Worm (Caenorhabditis elegans): ENCODE data around the gene F33A8.4.

F33A8.4 gene

DNA sequence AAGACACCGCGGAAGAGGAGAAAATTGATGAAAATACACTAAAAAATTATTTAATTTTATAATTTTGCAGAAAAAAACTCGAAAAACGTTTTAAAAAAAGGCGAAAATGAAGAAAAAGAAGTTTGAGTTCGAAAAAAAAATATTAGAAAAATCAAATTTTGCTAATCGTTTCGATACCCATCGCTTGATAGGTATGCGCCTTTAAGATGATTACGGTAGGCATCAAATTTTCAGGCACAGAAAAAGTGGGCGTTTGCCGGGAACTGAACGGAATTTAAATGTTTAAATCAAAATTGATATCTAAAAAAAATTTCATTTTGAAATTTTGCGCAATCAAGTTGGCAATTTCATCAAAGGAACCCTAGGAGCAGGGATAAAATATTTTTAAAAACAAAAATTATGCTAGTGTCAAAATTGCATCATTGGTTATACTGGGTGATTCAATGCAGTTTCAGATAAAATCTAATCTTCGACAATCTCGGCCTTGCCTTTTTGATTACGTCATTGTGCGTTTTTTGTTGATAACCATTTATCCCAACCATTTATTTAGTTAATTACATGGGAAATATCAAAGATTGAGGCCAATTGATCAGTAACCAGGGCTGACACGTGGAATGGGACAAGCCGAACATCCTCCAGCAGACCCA lies 5.2 kb downstream of the F33A8.4 start:
- no peak for TF ChIP-seq ref-1 (GFP tag; conservative IDR thresholded peaks at IDR 0.05)
- TF ChIP-seq ztf-23 (GFP tag; IDR thresholded peaks at IDR 0.05), result no peak
- TF ChIP-seq ztf-29 (GFP tag; IDR thresholded peaks at IDR 0.05), result no peak

DNA sequence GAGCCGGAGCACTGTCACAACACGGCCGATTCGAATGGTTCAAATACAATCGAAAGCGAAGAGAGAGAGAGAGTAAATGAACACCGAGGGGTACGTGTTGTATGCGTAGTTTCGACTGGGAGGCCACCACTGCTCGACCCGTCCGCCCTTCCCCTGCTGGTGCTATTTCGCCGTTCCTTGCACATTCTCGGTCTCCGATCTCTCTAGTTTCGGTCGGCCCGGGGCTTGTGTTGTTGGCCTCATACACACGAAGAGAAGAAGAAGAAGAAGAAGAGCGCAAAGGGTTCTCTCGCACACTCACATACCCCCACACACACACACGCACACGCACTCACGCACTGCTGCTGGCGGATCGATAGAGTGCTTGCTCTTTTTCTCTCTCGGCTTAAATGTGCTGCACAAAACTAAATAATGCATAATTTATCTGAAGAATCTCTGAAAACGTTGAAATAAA lies 5.9 kb downstream of the F33A8.4 start:
- TF ChIP-seq cog-1 (tag; optimal IDR thresholded peaks at IDR 0.05), result peak; percentile 81
- TF ChIP-seq ztf-29 (GFP tag; IDR thresholded peaks at IDR 0.05), result peak; percentile 86
- peak; percentile 48; the same call in 1 of the 2 replicates for TF ChIP-seq flt-1 (GFP tag; IDR thresholded peaks at IDR 0.05)
- TF ChIP-seq klf-2 (GFP tag; conservative IDR thresholded peaks at IDR 0.05), result 0 out of 2 replicates have a peak, but pooled peaks have one; percentile 38
- TF ChIP-seq ref-1 (GFP tag; conservative IDR thresholded peaks at IDR 0.05), result no peak
- peak; percentile 70; the same call in 1 of the 2 replicates for TF ChIP-seq ztf-23 (GFP tag; IDR thresholded peaks at IDR 0.05)
- no peak for TF ChIP-seq med-1 (GFP tag; optimal IDR thresholded peaks at IDR 0.05; ENCODE audit: insufficient read depth)
- TF ChIP-seq T22C8.4 (GFP tag; IDR thresholded peaks at IDR 0.05), result peak; percentile 85
- TF ChIP-seq tab-1 (GFP tag; IDR thresholded peaks at IDR 0.05), result no peak

DNA sequence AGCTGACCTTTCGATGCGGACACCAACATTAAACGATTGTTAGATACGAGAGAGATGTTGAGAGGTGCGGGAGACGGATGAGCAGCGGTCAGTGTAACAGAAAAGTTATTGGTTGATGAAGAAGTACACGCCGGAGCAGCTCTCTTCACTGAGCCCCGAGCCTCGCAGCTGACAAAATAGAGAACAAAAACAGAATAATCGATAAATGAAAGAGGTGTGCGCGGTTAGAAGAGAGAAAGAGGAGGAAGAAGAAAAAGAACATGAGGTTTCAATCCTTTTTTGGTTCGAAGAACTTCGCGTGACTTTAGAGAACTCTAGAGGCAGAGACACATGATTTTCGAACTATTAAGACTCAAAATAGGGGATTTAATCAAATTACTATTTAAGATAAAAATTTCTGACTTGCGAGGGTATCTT lies 7.0 kb downstream of the F33A8.4 start:
- 0 out of 2 replicates have a peak, but pooled peaks have one; percentile 59 for TF ChIP-seq flt-1 (GFP tag; IDR thresholded peaks at IDR 0.05)
- no peak for TF ChIP-seq klf-2 (GFP tag; conservative IDR thresholded peaks at IDR 0.05)
- 0 out of 2 replicates have a peak, but pooled peaks have one; percentile 35 for TF ChIP-seq T22C8.4 (GFP tag; IDR thresholded peaks at IDR 0.05)
- peak; percentile 43 for TF ChIP-seq cog-1 (tag; optimal IDR thresholded peaks at IDR 0.05)

DNA sequence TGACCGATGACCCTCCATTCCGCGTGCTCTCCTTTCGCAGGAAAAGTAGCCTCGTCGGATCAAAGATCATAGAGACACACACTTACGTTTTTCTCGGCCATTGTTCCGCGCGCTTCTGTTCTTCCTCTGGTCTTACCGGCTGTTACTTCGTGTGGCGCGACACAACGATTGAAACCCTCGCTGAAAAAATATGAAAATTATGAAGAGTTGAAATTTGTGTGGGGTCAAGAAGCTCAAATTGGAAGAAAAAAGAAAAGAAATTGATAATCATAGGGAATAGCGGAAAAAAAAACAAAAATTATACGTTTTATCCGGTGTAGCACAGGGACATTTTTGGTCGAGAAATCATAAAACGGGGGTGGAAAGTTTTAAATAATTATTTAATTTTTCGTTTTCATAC lies 7.8 kb downstream of the F33A8.4 start, which contains the start of gene cey-1:
TSS of gene cey-1 (minus strand) at position 180 of the 400 bp plus-strand sequence.
- TF ChIP-seq ref-1 (GFP tag; conservative IDR thresholded peaks at IDR 0.05), result no peak
- no peak for TF ChIP-seq cog-1 (tag; optimal IDR thresholded peaks at IDR 0.05)
- no peak for TF ChIP-seq klf-2 (GFP tag; conservative IDR thresholded peaks at IDR 0.05)
- TF ChIP-seq ztf-29 (GFP tag; IDR thresholded peaks at IDR 0.05), result no peak
- TF ChIP-seq tab-1 (GFP tag; IDR thresholded peaks at IDR 0.05), result no peak
- no peak for TF ChIP-seq med-1 (GFP tag; optimal IDR thresholded peaks at IDR 0.05; ENCODE audit: insufficient read depth)
- no peak for TF ChIP-seq T22C8.4 (GFP tag; IDR thresholded peaks at IDR 0.05)
- no peak for TF ChIP-seq ztf-23 (GFP tag; IDR thresholded peaks at IDR 0.05)
- no peak for TF ChIP-seq flt-1 (GFP tag; IDR thresholded peaks at IDR 0.05)

DNA sequence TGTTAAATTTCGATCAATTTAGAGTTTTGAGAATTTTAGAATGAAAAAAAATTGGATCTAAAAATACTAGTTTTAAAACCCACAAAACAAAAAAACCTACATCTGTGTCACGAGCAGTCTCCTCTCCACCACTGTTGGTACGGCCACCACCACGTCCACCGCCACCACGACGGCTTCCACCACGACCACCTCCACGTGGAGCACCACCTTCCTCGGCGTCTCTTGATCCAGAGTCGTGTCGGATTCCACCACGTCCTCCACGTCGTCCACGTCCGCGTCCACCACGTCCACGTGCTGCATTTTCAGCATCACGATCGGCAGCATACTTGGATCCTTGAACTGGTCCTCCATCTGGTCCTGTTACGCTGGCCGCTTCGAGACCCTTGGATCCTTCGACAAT lies 8.7 kb downstream of the F33A8.4 start:
- TF ChIP-seq cog-1 (tag; optimal IDR thresholded peaks at IDR 0.05), result no peak

DNA sequence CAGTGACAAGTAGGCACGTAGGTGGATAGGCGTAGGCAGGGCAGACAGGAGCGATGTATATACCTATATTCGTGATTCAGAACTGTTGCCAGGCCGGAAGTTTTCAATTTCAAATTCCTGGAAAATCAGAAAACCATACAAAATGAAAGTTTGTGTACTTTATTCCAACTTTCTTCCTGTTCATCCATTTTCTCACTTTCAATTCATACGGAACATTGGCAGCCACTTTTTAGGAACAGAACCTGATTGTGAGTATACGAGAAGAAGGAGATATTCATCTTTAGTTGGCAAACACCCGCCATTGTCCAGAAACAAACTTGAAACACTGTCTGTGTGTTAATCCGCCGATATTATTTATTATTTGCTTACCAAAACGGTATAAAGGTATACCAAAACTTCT lies 13.1 kb downstream of the F33A8.4 start, which contains the start of gene srlf-15:
TSS of gene srlf-15 (plus strand) at position 301 of the 400 bp plus-strand sequence.
- TF ChIP-seq cog-1 (tag; optimal IDR thresholded peaks at IDR 0.05), result no peak
- TF ChIP-seq klf-2 (GFP tag; conservative IDR thresholded peaks at IDR 0.05), result no peak
- TF ChIP-seq ztf-23 (GFP tag; IDR thresholded peaks at IDR 0.05), result no peak
- TF ChIP-seq med-1 (GFP tag; optimal IDR thresholded peaks at IDR 0.05; ENCODE audit: insufficient read depth), result no peak
- TF ChIP-seq T22C8.4 (GFP tag; IDR thresholded peaks at IDR 0.05), result no peak
- no peak for TF ChIP-seq tab-1 (GFP tag; IDR thresholded peaks at IDR 0.05)
- TF ChIP-seq flt-1 (GFP tag; IDR thresholded peaks at IDR 0.05), result no peak
- TF ChIP-seq ztf-29 (GFP tag; IDR thresholded peaks at IDR 0.05), result no peak
- no peak for TF ChIP-seq ref-1 (GFP tag; conservative IDR thresholded peaks at IDR 0.05)

DNA sequence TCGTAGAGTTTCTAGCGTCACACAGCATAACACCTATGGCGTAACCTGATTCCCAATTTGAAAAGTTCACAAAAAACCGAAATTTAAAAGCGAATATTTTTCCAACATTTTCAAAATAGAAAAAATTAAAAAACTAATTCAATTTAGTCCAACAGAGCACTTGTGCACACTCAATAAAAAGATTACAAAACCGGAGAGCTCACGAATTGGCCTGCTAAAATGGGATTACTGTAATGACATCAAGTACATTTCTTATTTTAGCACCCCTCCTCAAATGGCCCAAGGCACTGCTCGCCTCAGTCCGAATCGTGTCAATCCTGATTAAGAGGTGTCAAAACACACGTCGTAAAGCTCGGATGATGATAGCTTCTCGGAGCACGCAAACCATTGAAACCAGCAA lies 16.0 kb downstream of the F33A8.4 start:
- TF ChIP-seq med-1 (GFP tag; optimal IDR thresholded peaks at IDR 0.05; ENCODE audit: insufficient read depth), result no peak
- TF ChIP-seq klf-2 (GFP tag; conservative IDR thresholded peaks at IDR 0.05), result no peak
- no peak for TF ChIP-seq cog-1 (tag; optimal IDR thresholded peaks at IDR 0.05)
- no peak for TF ChIP-seq ztf-23 (GFP tag; IDR thresholded peaks at IDR 0.05)
- no peak for TF ChIP-seq flt-1 (GFP tag; IDR thresholded peaks at IDR 0.05)
- no peak for TF ChIP-seq ref-1 (GFP tag; conservative IDR thresholded peaks at IDR 0.05)
- no peak for TF ChIP-seq ztf-29 (GFP tag; IDR thresholded peaks at IDR 0.05)
- no peak for TF ChIP-seq T22C8.4 (GFP tag; IDR thresholded peaks at IDR 0.05)
- TF ChIP-seq tab-1 (GFP tag; IDR thresholded peaks at IDR 0.05), result no peak

DNA sequence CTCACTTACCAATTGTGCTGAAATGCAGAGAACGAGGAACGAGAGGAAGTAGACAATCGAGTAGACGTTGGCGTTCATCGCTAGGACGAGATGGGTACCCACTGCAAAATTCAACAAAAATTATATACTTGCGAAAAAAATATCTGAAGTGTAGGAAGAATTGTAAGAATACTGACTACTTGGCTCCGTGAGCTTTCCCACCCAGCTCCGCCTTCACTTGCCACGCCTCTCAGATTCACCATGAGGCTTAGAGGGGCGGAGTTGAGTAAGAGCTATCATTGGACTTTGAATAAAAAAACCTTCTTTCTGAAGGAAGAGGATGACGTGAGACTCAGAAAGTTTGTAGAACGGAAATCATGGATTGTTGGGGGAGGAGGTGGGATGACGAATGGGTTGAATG lies 18.5 kb downstream of the F33A8.4 start, which contains the start of gene nlp-18:
TSS of gene nlp-18 (minus strand) at position 101 of the 400 bp plus-strand sequence.
- TF ChIP-seq T22C8.4 (GFP tag; IDR thresholded peaks at IDR 0.05) (no peak), ztf-29 (GFP tag; IDR thresholded peaks at IDR 0.05) (no peak), cog-1 (tag; optimal IDR thresholded peaks at IDR 0.05) (no peak), ref-1 (GFP tag; conservative IDR thresholded peaks at IDR 0.05) (no peak), flt-1 (GFP tag; IDR thresholded peaks at IDR 0.05) (no peak), tab-1 (GFP tag; IDR thresholded peaks at IDR 0.05) (no peak), med-1 (GFP tag; optimal IDR thresholded peaks at IDR 0.05; ENCODE audit: insufficient read depth) (no peak), klf-2 (GFP tag; conservative IDR thresholded peaks at IDR 0.05) (no peak), ztf-23 (GFP tag; IDR thresholded peaks at IDR 0.05) (no peak)

DNA sequence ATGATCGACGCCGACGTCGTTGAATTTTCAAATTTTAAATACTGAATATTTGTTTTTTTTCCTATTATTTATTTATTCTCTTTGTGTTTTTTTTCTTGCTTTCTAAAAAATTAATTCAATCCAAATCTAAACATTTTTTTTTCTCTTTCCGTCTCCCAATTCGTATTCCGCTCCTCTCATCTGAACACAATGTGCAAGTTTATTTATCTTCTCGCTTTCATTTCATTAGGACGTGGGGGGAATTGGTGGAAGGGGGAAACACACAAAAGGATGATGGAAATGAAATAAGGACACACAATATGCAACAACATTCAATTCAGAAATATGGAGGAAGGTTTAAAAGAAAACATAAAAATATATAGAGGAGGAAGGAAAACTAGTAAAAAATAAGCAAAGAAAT lies 21.1 kb downstream of the F33A8.4 start:
- TF ChIP-seq flt-1 (GFP tag; IDR thresholded peaks at IDR 0.05) (no peak), ref-1 (GFP tag; conservative IDR thresholded peaks at IDR 0.05) (no peak), tab-1 (GFP tag; IDR thresholded peaks at IDR 0.05) (no peak), T22C8.4 (GFP tag; IDR thresholded peaks at IDR 0.05) (no peak), med-1 (GFP tag; optimal IDR thresholded peaks at IDR 0.05; ENCODE audit: insufficient read depth) (no peak)

DNA sequence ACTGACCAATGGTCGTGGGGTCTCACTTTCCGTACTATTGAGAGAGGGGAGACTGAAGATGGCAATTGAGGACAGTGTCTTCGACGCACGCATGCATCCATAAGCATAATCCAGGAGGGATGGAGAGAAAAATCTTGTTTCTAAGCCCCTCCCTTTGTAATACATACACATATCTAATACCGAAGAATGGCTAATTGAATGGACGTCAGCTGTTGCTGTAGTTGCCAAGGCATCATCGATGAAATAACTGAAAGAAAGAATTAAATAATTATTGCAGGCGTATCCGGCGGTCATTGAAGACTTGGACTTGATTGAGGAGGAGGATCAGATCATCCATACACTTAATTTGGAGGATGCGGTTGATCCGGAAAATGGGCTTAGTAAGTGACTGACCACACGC lies 23.3 kb downstream of the F33A8.4 start, which contains the start of gene F33A8.7:
TSS of gene F33A8.7 (minus strand) at position 101 of the 400 bp plus-strand sequence.
- TF ChIP-seq med-1 (GFP tag; optimal IDR thresholded peaks at IDR 0.05; ENCODE audit: insufficient read depth) (no peak), ref-1 (GFP tag; conservative IDR thresholded peaks at IDR 0.05) (no peak), tab-1 (GFP tag; IDR thresholded peaks at IDR 0.05) (no peak), ztf-29 (GFP tag; IDR thresholded peaks at IDR 0.05) (no peak), klf-2 (GFP tag; conservative IDR thresholded peaks at IDR 0.05) (no peak)

Measured in whole organism, midembryonic.